Worm (Caenorhabditis elegans) whole organism, L4 larva: ENCODE measurements around the gene rec-8.

Experiments used
- F10B5.3 ChIP-seq: sonication (generic microtip); optimal IDR thresholded peaks from 2 replicates; lab custom pipeline; 2016; ENCODE audit warnings: mild to moderate bottlenecking, missing genetic modification characterization, missing compliant biosample characterization
- F26F4.8 ChIP-seq: fragments of 200-800 bp; sonication (Bioruptor generic); conservative IDR thresholded peaks from 2 replicates; pipeline ENCODE4 v1.3.6; 2022; ENCODE audit warnings: missing genetic modification characterization, missing compliant biosample characterization
- F37D6.2 ChIP-seq: sonication (generic microtip); optimal IDR thresholded peaks from 2 replicates; lab custom pipeline; 2016; ENCODE audit warnings: mild to moderate bottlenecking, missing genetic modification characterization, missing compliant biosample characterization
- F44E2.7 ChIP-seq: fragments of 200-800 bp; sonication (Bioruptor generic); IDR thresholded peaks from 2 replicates; pipeline ENCODE4 v2.1.2; 2022; ENCODE audit warnings: missing genetic modification characterization, missing compliant biosample characterization
- F49E8.2 ChIP-seq: sonication (generic microtip); optimal IDR thresholded peaks from 2 replicates; lab custom pipeline; 2016; ENCODE audit warnings: missing compliant biosample characterization, mild to moderate bottlenecking, missing genetic modification characterization, borderline replicate concordance
- T26A8.4 ChIP-seq: fragments of 200-800 bp; sonication (Bioruptor generic); IDR thresholded peaks from 2 replicates; pipeline ENCODE4 v1.3.6; 2022; ENCODE audit warnings: missing genetic modification characterization, missing compliant biosample characterization
- Y105C5A.15 ChIP-seq: fragments of 200-800 bp; sonication (Bioruptor generic); IDR thresholded peaks from 2 replicates; pipeline ENCODE4 v1.3.6; 2022; ENCODE audit warnings: missing genetic modification characterization, missing compliant biosample characterization
- Y48G9A.11 ChIP-seq: fragments of 200-800 bp; sonication (Bioruptor generic); IDR thresholded peaks from 2 replicates; pipeline ENCODE4 v1.3.6; 2022; ENCODE audit warnings: missing genetic modification reagents, missing genetic modification characterization, missing compliant biosample characterization
- Y5F2A.4 ChIP-seq: fragments of 200-800 bp; sonication (Bioruptor generic); optimal IDR thresholded peaks from 2 replicates; lab custom pipeline; 2018; ENCODE audit warnings: mild to moderate bottlenecking, missing genetic modification characterization, missing compliant biosample characterization
- Y75B8A.6 ChIP-seq: fragments of 200-800 bp; sonication (Bioruptor generic); IDR thresholded peaks from 2 replicates; pipeline ENCODE4 v1.3.6; 2022; ENCODE audit warnings: missing genetic modification reagents, missing genetic modification characterization, missing compliant biosample characterization
- aha-1 ChIP-seq: fragments of 150-350 bp; peaks from one replicate; lab custom pipeline; 2014; ENCODE audit warnings: missing biosample characterization, missing genetic modification characterization
- ceh-82 ChIP-seq: sonication (generic microtip); optimal IDR thresholded peaks from 2 replicates; lab custom pipeline; 2017; ENCODE audit warnings: missing biosample characterization, missing genetic modification characterization
- daf-19 ChIP-seq: fragments of 200-800 bp; sonication (Bioruptor generic); conservative IDR thresholded peaks from 2 replicates; pipeline ENCODE4 v1.3.6; 2022; ENCODE audit warnings: missing genetic modification characterization, missing compliant biosample characterization
- daf-8 ChIP-seq: fragments of 200-800 bp; sonication (Bioruptor generic); IDR thresholded peaks from 2 replicates; pipeline ENCODE4 v1.3.6; 2022; ENCODE audit warnings: missing genetic modification characterization, missing compliant biosample characterization
- dmd-6 ChIP-seq: fragments of 200-800 bp; sonication (Bioruptor generic); IDR thresholded peaks from 2 replicates; pipeline ENCODE4 v1.3.6; 2022; ENCODE audit warnings: missing genetic modification reagents, missing genetic modification characterization, missing compliant biosample characterization
- dmd-9 ChIP-seq: fragments of 200-800 bp; sonication (Bioruptor generic); IDR thresholded peaks from 2 replicates; pipeline ENCODE4 v1.3.6; 2022; ENCODE audit warnings: missing genetic modification reagents, missing genetic modification characterization, missing compliant biosample characterization
- dve-1 ChIP-seq: sonication (generic microtip); optimal IDR thresholded peaks from 2 replicates; lab custom pipeline; 2017; ENCODE audit warnings: antibody characterized with exemption, mild to moderate bottlenecking, missing genetic modification characterization, missing compliant biosample characterization; ENCODE audit not compliant: insufficient read depth
- egl-43 ChIP-seq: fragments of 200-800 bp; sonication (Bioruptor generic); IDR thresholded peaks from 2 replicates; pipeline ENCODE4 v1.3.6; 2022; ENCODE audit warnings: missing genetic modification reagents, missing genetic modification characterization, missing compliant biosample characterization
- fkh-10 ChIP-seq: fragments of 150-350 bp; optimal IDR thresholded peaks from 2 replicates; lab custom pipeline; 2014; ENCODE audit warnings: missing biosample characterization, missing genetic modification reagents, missing genetic modification characterization
- hlh-11 ChIP-seq: fragments of 200-800 bp; sonication (Bioruptor generic); optimal IDR thresholded peaks from 2 replicates; lab custom pipeline; 2018; ENCODE audit warnings: mild to moderate bottlenecking, missing genetic modification characterization, missing compliant biosample characterization
- hlh-30 ChIP-seq: sonication (generic microtip); optimal IDR thresholded peaks from 2 replicates; lab custom pipeline; 2017; ENCODE audit warnings: antibody characterized with exemption, mild to moderate bottlenecking, missing genetic modification characterization, missing compliant biosample characterization; ENCODE audit not compliant: insufficient read depth
- hmg-1.1 ChIP-seq: fragments of 200-800 bp; sonication (Bioruptor generic); IDR thresholded peaks from 2 replicates; pipeline ENCODE4 v1.3.6; 2022; ENCODE audit warnings: missing genetic modification reagents, missing genetic modification characterization, missing compliant biosample characterization
- lin-1 ChIP-seq: fragments of 200-800 bp; sonication (Bioruptor generic); IDR thresholded peaks from 2 replicates; pipeline ENCODE4 v1.3.6; 2022; ENCODE audit warnings: missing genetic modification reagents, missing genetic modification characterization, missing compliant biosample characterization
- lin-29 ChIP-seq: fragments of 200-800 bp; sonication (Bioruptor generic); IDR thresholded peaks from 2 replicates; pipeline ENCODE4 v1.3.6; 2022; ENCODE audit warnings: missing genetic modification reagents, missing genetic modification characterization, missing compliant biosample characterization
- lin-38 ChIP-seq: fragments of 200-800 bp; sonication (Bioruptor generic); IDR thresholded peaks from 2 replicates; pipeline ENCODE4 v1.3.6; 2022; ENCODE audit warnings: missing genetic modification reagents, missing genetic modification characterization, missing compliant biosample characterization
- lin-39 ChIP-seq: fragments of 150-350 bp; optimal IDR thresholded peaks from 2 replicates; lab custom pipeline; 2014; ENCODE audit warnings: missing biosample characterization, missing genetic modification reagents, missing genetic modification characterization
- lir-3 ChIP-seq: sonication (generic microtip); optimal IDR thresholded peaks from 2 replicates; lab custom pipeline; 2016; ENCODE audit warnings: mild to moderate bottlenecking, missing genetic modification characterization, missing compliant biosample characterization
- madf-5 ChIP-seq, 2 experiments: fragments of 200-800 bp; sonication (Bioruptor generic); IDR thresholded peaks; 2 replicates each; pipeline ENCODE4 v1.3.6; 2022; ENCODE audit warnings: missing compliant biosample characterization in 2 of 2, missing genetic modification characterization in 2 of 2
- mdl-1 ChIP-seq, 2 experiments: fragments of 150-350 bp in 1 of 2; sonication (generic microtip) in 1 of 2; optimal IDR thresholded peaks; 2 replicates each; lab custom pipeline; 2014 to 2017; ENCODE audit warnings: missing biosample characterization in 2 of 2, missing genetic modification characterization in 2 of 2
- mdt-29 ChIP-seq: fragments of 200-800 bp; sonication (Bioruptor generic); IDR thresholded peaks from 2 replicates; pipeline ENCODE4 v1.3.6; 2022; ENCODE audit warnings: missing genetic modification reagents, missing genetic modification characterization, missing compliant biosample characterization
- mep-1 ChIP-seq: fragments of 150-350 bp; sonication (generic microtip); optimal IDR thresholded peaks from 3 replicates; lab custom pipeline; 2014; ENCODE audit warnings: missing biosample characterization, missing genetic modification characterization
- mxl-2 ChIP-seq: fragments of 200-800 bp; sonication (Bioruptor generic); conservative IDR thresholded peaks from 2 replicates; pipeline ENCODE4 v1.3.6; 2022; ENCODE audit warnings: missing genetic modification reagents, missing genetic modification characterization, missing compliant biosample characterization
- mxl-3 ChIP-seq: fragments of 200-800 bp; sonication (Bioruptor generic); optimal IDR thresholded peaks from 2 replicates; lab custom pipeline; 2018; ENCODE audit warnings: mild to moderate bottlenecking, missing genetic modification characterization, missing compliant biosample characterization
- nhr-10 ChIP-seq: fragments of 150-350 bp; optimal IDR thresholded peaks from 2 replicates; lab custom pipeline; 2014; ENCODE audit warnings: missing biosample characterization, missing genetic modification characterization
- nhr-102 ChIP-seq: sonication (generic microtip); optimal IDR thresholded peaks from 2 replicates; lab custom pipeline; 2016; ENCODE audit warnings: mild to moderate bottlenecking, missing genetic modification characterization, moderate library complexity, missing compliant biosample characterization
- nhr-237 ChIP-seq: sonication (generic microtip); optimal IDR thresholded peaks from 2 replicates; lab custom pipeline; 2017; ENCODE audit warnings: missing biosample characterization, missing genetic modification characterization
- nhr-28 ChIP-seq: fragments of 150-350 bp; optimal IDR thresholded peaks from 2 replicates; lab custom pipeline; 2014; ENCODE audit warnings: missing biosample characterization, missing genetic modification characterization
- nhr-76 ChIP-seq: fragments of 150-350 bp; optimal IDR thresholded peaks from 2 replicates; lab custom pipeline; 2014; ENCODE audit warnings: missing biosample characterization, missing genetic modification characterization
- nhr-77 ChIP-seq: fragments of 150-350 bp; optimal IDR thresholded peaks from 2 replicates; lab custom pipeline; 2014; ENCODE audit warnings: missing biosample characterization, missing genetic modification characterization
- pha-4 ChIP-seq, 2 experiments: fragments of 150-350 bp in 1 of 2; fragments of 200-800 bp in 1 of 2; sonication (Bioruptor generic) in 1 of 2; IDR thresholded peaks in 1 of 2; optimal IDR thresholded peaks in 1 of 2; 2 replicates each; pipeline versions ENCODE4 v1.3.6 to Lab custom; 2014 to 2022; ENCODE audit warnings: missing genetic modification characterization in 2 of 2, missing genetic modification reagents in 2 of 2, missing biosample characterization in 1 of 2, missing compliant biosample characterization in 1 of 2
- pqm-1 ChIP-seq: sonication (generic microtip); optimal IDR thresholded peaks from 2 replicates; lab custom pipeline; 2017; ENCODE audit warnings: missing biosample characterization, missing genetic modification characterization
- rbr-2 ChIP-seq: sonication (generic microtip); optimal IDR thresholded peaks from 2 replicates; lab custom pipeline; 2016; ENCODE audit warnings: missing genotype, missing genetic modification characterization, missing compliant biosample characterization
- sdz-12 ChIP-seq: fragments of 200-800 bp; sonication (Bioruptor generic); optimal IDR thresholded peaks from 2 replicates; lab custom pipeline; 2018; ENCODE audit warnings: mild to moderate bottlenecking, missing genetic modification characterization, missing compliant biosample characterization
- skn-1 ChIP-seq: fragments of 150-350 bp; optimal IDR thresholded peaks from 2 replicates; lab custom pipeline; 2014; ENCODE audit warnings: missing biosample characterization, missing genetic modification characterization
- snpc-1.2 ChIP-seq: fragments of 200-800 bp; sonication (Bioruptor generic); IDR thresholded peaks from 2 replicates; pipeline ENCODE4 v1.3.6; 2022; ENCODE audit warnings: missing genetic modification reagents, missing genetic modification characterization, missing compliant biosample characterization
- spr-3 ChIP-seq: fragments of 200-800 bp; sonication (Bioruptor generic); optimal IDR thresholded peaks from 2 replicates; lab custom pipeline; 2018; ENCODE audit warnings: mild to moderate bottlenecking, missing genetic modification characterization, missing compliant biosample characterization
- tra-1 ChIP-seq: fragments of 200-800 bp; sonication (Bioruptor generic); IDR thresholded peaks from 2 replicates; pipeline ENCODE4 v1.3.6; 2022; ENCODE audit warnings: missing genetic modification reagents, missing genetic modification characterization, missing compliant biosample characterization
- unc-39 ChIP-seq: sonication (generic microtip); optimal IDR thresholded peaks from 2 replicates; lab custom pipeline; 2017; ENCODE audit warnings: missing biosample characterization, missing genetic modification characterization
- unc-62 ChIP-seq, 3 experiments: fragments of 150-350 bp in 1 of 3; sonication (generic microtip); optimal IDR thresholded peaks in 2 of 3; peaks in 1 of 3; 1 replicate in 1 of 3; 2 replicates in 2 of 3; lab custom pipeline; 2014 to 2017; ENCODE audit warnings: missing biosample characterization in 3 of 3, missing genetic modification characterization in 3 of 3, missing genetic modification reagents in 3 of 3, missing genotype in 1 of 3
- vab-7 ChIP-seq: fragments of 200-800 bp; sonication (Bioruptor generic); IDR thresholded peaks from 2 replicates; pipeline ENCODE4 v1.3.6; 2022; ENCODE audit warnings: missing genetic modification reagents, missing genetic modification characterization, missing compliant biosample characterization

Gene rec-8

DNA sequence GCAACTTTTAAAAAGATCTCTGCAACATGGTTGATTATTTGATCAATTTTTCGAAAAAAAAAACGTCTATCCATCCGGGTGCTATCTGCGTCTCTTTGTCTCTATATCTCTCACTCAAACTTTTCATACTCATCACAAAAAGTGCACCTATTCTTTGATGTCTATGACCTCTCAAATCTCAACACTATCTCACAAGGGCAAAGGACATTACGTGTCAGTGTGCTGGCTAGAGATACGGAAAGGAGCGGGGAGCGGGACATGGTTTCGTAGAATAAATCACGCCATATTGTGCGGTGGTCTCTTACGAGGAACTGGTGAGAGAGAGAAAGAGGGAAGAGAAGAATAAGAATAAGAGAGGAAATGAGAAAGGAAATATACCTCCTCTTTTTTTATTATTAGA is 30.6 kb downstream of the rec-8 start (continued):
- TF ChIP-seq F49E8.2 (no peak), spr-3 (GFP tag; lab: Kevin White, UChicago) (no peak), lir-3 (tag; lab: Kevin White, UChicago) (no peak), mxl-2 (GFP tag; lab: Robert Waterston, UW) (no peak), T26A8.4 (GFP tag; lab: Robert Waterston, UW) (peak; percentile 46), hlh-30 (tag; lab: Kevin White, UChicago) (peak; percentile 88), lin-29 (no peak), lin-1 (GFP tag; lab: Robert Waterston, UW) (peak; percentile 87), vab-7 (GFP tag; lab: Robert Waterston, UW) (no peak), egl-43 (GFP tag; lab: Robert Waterston, UW) (no peak), F44E2.7 (GFP tag; lab: Robert Waterston, UW) (no peak), nhr-76 (tag; lab: Kevin White, UChicago) (no peak), sdz-12 (GFP tag; lab: Kevin White, UChicago) (no peak), lin-39 (tag; lab: Kevin White, UChicago) (no peak), hmg-1.1 (GFP tag; lab: Robert Waterston, UW) (peak; percentile 49; the same call in 1 of the 2 replicates), rbr-2 (tag; lab: Kevin White, UChicago) (peak; percentile 60), pqm-1 (tag; lab: Kevin White, UChicago) (peak; percentile 22), daf-19 (GFP tag; lab: Robert Waterston, UW) (no peak), F10B5.3 (tag; lab: Kevin White, UChicago) (no peak), snpc-1.2 (GFP tag; lab: Robert Waterston, UW) (no peak), mxl-3 (peak; percentile 59), daf-8 (GFP tag; lab: Robert Waterston, UW) (no peak), ceh-82 (tag; lab: Kevin White, UChicago) (no peak), nhr-77 (peak; percentile 81), lin-38 (GFP tag; lab: Robert Waterston, UW) (peak; percentile 47), dmd-9 (GFP tag; lab: Robert Waterston, UW) (no peak), dmd-6 (GFP tag; lab: Robert Waterston, UW) (peak; percentile 95), pha-4 (GFP tag; IDR thresholded peaks at IDR 0.05; lab: Robert Waterston, UW) (0 out of 2 replicates have a peak, but pooled peaks have one; percentile 35), pha-4 (tag; optimal IDR thresholded peaks at IDR 0.05; lab: Kevin White, UChicago) (no peak), unc-62 (GFP tag; optimal IDR thresholded peaks at IDR 0.05 in 1 of 2; lab: Kevin White, UChicago) (no peak), unc-62 (tag; optimal IDR thresholded peaks at IDR 0.05; lab: Kevin White, UChicago) (no peak), mep-1 (tag; lab: Kevin White, UChicago) (peak; percentile 90), mdt-29 (GFP tag; lab: Robert Waterston, UW) (peak; percentile 91), Y105C5A.15 (GFP tag; lab: Robert Waterston, UW) (0 out of 2 replicates have a peak, but pooled peaks have one; percentile 34), nhr-28 (tag; lab: Kevin White, UChicago) (peak; percentile 94), nhr-102 (tag; lab: Kevin White, UChicago) (peak; percentile 82), hlh-11 (tag; lab: Kevin White, UChicago) (peak; percentile 96), Y5F2A.4 (no peak), F26F4.8 (no peak), unc-39 (no peak), Y75B8A.6 (GFP tag; lab: Robert Waterston, UW) (no peak), madf-5 (GFP tag; IDR thresholded peaks at IDR 0.05; lab: Robert Waterston, UW) (no peak), Y48G9A.11 (GFP tag; lab: Robert Waterston, UW) (no peak), tra-1 (GFP tag; lab: Robert Waterston, UW) (peak; percentile 77), mdl-1 (tag; optimal IDR thresholded peaks at IDR 0.05; lab: Kevin White, UChicago) (peak in 1 of 2 experiments; percentile 66), nhr-237 (tag; lab: Kevin White, UChicago) (no peak), F37D6.2 (tag; lab: Kevin White, UChicago) (no peak), fkh-10 (GFP tag; lab: Kevin White, UChicago) (peak; percentile 7), aha-1 (peak; percentile 97), dve-1 (tag; lab: Kevin White, UChicago) (peak; percentile 97), skn-1 (no peak), nhr-10 (tag; lab: Kevin White, UChicago) (peak; percentile 80)
